1 fruit fly cellular context compared by ENCODE assay signal in the genomic region with DNA sequence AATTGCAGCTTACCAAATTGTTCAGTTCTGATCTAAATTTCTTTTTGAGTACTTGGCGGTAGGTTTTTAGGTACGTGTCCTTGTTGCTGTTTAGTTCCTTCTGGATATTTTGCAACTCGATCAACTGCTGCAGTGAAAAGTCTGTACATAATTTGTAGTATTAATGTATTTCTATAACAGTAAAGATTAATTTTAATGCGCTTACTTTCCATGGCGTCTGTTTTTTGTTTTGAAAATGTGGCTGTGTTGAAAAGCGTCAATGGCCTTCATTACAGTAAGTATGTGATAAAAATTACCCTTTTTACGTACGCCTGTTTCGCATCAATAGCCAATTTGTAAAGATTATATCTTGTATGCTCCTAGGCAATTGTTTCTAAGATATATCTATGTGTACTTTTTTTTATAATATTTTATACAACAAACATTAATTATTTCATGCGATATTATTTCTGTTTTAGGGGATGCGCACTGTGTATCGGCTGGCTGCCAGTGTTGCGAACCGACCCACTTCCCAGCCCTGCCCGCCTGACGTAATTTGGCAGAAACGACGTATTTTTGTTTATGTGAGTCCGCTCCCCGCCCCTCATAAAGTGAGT.
A peak's percentile ranks its signal among the peaks of the same experiment; 100 is the strongest.
TF ChIP-seq lines count a peak whose summit lies in the region.

A gene (minus strand): TSS at position 236 of the 596 bp plus-strand sequence.
A gene (plus strand): TSS at position 489 of the 596 bp plus-strand sequence.

TF ChIP-seq in whole organism, embryonic, 481 proteins besides CTCF, POLR2A, EP300 and RAD21 (continued from another document and continues in another):
- peak; percentile 98 for TF ChIP-seq Abd-B (GFP tag; optimal IDR thresholded peaks at IDR 0.05; lab: Kevin White, UChicago)
- TF ChIP-seq CrebB (tag; optimal IDR thresholded peaks at IDR 0.05; lab: Kevin White, UChicago): peak; percentile 88
- TF ChIP-seq CG14441 (GFP tag; IDR thresholded peaks at IDR 0.05; lab: Robert Waterston, UW): peak; percentile 98
- TF ChIP-seq dpn (GFP tag; optimal IDR thresholded peaks at IDR 0.05; lab: Kevin White, UChicago): peak; percentile 83 to 98
- peak; percentile 63 for TF ChIP-seq Atf-2 (GFP tag; optimal IDR thresholded peaks at IDR 0.05; lab: Kevin White, UChicago)
- TF ChIP-seq CG10147 (GFP tag; optimal IDR thresholded peaks at IDR 0.05; lab: Kevin White, UChicago): peak; percentile 95
- TF ChIP-seq CG18262 (tag; optimal IDR thresholded peaks at IDR 0.05; lab: Kevin White, UChicago): peak; percentile 95
- TF ChIP-seq CG30403 (GFP tag; optimal IDR thresholded peaks at IDR 0.05; lab: Kevin White, UChicago): peak; percentile 97
- peak; percentile 91 for TF ChIP-seq CG34376 (GFP tag; optimal IDR thresholded peaks at IDR 0.05; lab: Kevin White, UChicago)
- TF ChIP-seq Dek (tag; optimal IDR thresholded peaks at IDR 0.05; lab: Kevin White, UChicago): peak; percentile 95
- TF ChIP-seq gsb (GFP tag; IDR thresholded peaks at IDR 0.05; lab: Robert Waterston, UW): peak; percentile 93
- peak; percentile 81 for TF ChIP-seq Vsx1 (GFP tag; optimal IDR thresholded peaks at IDR 0.05; lab: Kevin White, UChicago)
- TF ChIP-seq ftz-f1 (GFP tag; optimal IDR thresholded peaks at IDR 0.05; lab: Kevin White, UChicago): peak; percentile 84
- peak; percentile 96 for TF ChIP-seq jigr1 (GFP tag; IDR thresholded peaks at IDR 0.05; lab: Robert Waterston, UW)
- TF ChIP-seq peb (GFP tag; IDR thresholded peaks at IDR 0.05; lab: Robert Waterston, UW): peak; percentile 95
- peak; percentile 93 for TF ChIP-seq Six4 (GFP tag; optimal IDR thresholded peaks at IDR 0.05; lab: Kevin White, UChicago)
- TF ChIP-seq ind (GFP tag; optimal IDR thresholded peaks at IDR 0.05; lab: Kevin White, UChicago): peak; percentile 97
- peak; percentile 94 for TF ChIP-seq gsb-n (tag; optimal IDR thresholded peaks at IDR 0.05; lab: Kevin White, UChicago)
- peak; percentile 49 for TF ChIP-seq CG12236 (GFP tag; optimal IDR thresholded peaks at IDR 0.05; lab: Kevin White, UChicago)
- TF ChIP-seq CG15011 (GFP tag; optimal IDR thresholded peaks at IDR 0.05; lab: Kevin White, UChicago): peak; percentile 86
- peak; percentile 97 for TF ChIP-seq CG4730 (GFP tag; IDR thresholded peaks at IDR 0.05; lab: Robert Waterston, UW)
- peak; percentile 71 for TF ChIP-seq Antp (GFP tag; optimal IDR thresholded peaks at IDR 0.05; lab: Kevin White, UChicago)
- TF ChIP-seq Hey (tag; optimal IDR thresholded peaks at IDR 0.05; lab: Kevin White, UChicago): peak; percentile 61
- peak; percentile 98 for TF ChIP-seq CG10366 (GFP tag; IDR thresholded peaks at IDR 0.05; lab: Robert Waterston, UW)
- no peak for TF ChIP-seq CG11398 (GFP tag; optimal IDR thresholded peaks at IDR 0.05; lab: Kevin White, UChicago)
- no peak; the same call in 1 of the 2 replicates for TF ChIP-seq tna (GFP tag; IDR thresholded peaks at IDR 0.05; lab: Robert Waterston, UW; ENCODE audit: partially characterized antibody)
- peak; percentile 91 for TF ChIP-seq cato (GFP tag; optimal IDR thresholded peaks at IDR 0.05; lab: Kevin White, UChicago; ENCODE audit: borderline replicate concordance)
- TF ChIP-seq slou (GFP tag; optimal IDR thresholded peaks at IDR 0.05; lab: Kevin White, UChicago): peak; percentile 87
- peak; percentile 94 for TF ChIP-seq CG31224 (GFP tag; IDR thresholded peaks at IDR 0.05; lab: Robert Waterston, UW)
- peak; percentile 99 for TF ChIP-seq tgo (GFP tag; IDR thresholded peaks at IDR 0.05; lab: Robert Waterston, UW)
- TF ChIP-seq dan (GFP tag; IDR thresholded peaks at IDR 0.05; lab: Robert Waterston, UW): peak; percentile 93
- TF ChIP-seq CG18476 (GFP tag; optimal IDR thresholded peaks at IDR 0.05; lab: Kevin White, UChicago): peak; percentile 95
- TF ChIP-seq CG3065 (GFP tag; optimal IDR thresholded peaks at IDR 0.05; lab: Kevin White, UChicago): peak; percentile 79
- peak; percentile 74 for TF ChIP-seq CG4707 (GFP tag; optimal IDR thresholded peaks at IDR 0.05; lab: Kevin White, UChicago)
- peak; percentile 97 for TF ChIP-seq nmo (GFP tag; optimal IDR thresholded peaks at IDR 0.05; lab: Kevin White, UChicago)
- peak; percentile 87 for TF ChIP-seq CG6683 (GFP tag; optimal IDR thresholded peaks at IDR 0.05; lab: Kevin White, UChicago)
- peak; percentile 38; the same call in 1 of the 3 replicates for TF ChIP-seq CG6791 (GFP tag; IDR thresholded peaks at IDR 0.05; lab: Robert Waterston, UW; ENCODE audit: partially characterized antibody)
- TF ChIP-seq esg (GFP tag; conservative IDR thresholded peaks at IDR 0.05; lab: Robert Waterston, UW): peak; percentile 98
- TF ChIP-seq CG7928 (GFP tag; optimal IDR thresholded peaks at IDR 0.05; lab: Kevin White, UChicago): peak; percentile 86
- peak; percentile 95 for TF ChIP-seq CG4820 (GFP tag; optimal IDR thresholded peaks at IDR 0.05; lab: Kevin White, UChicago)
- TF ChIP-seq crol (GFP tag; IDR thresholded peaks at IDR 0.05; lab: Robert Waterston, UW): peak; percentile 86
- peak; percentile 85 for TF ChIP-seq jing (GFP tag; optimal IDR thresholded peaks at IDR 0.05; lab: Kevin White, UChicago)
- TF ChIP-seq pan (optimal IDR thresholded peaks at IDR 0.05; lab: Kevin White, UChicago): no peak
- peak in 1 of 2 experiments; percentile 98 for TF ChIP-seq pan (GFP tag; optimal IDR thresholded peaks at IDR 0.05 in 1 of 2, IDR thresholded peaks at IDR 0.05 in 1 of 2)
- peak; percentile 97 for TF ChIP-seq CG1602 (GFP tag; optimal IDR thresholded peaks at IDR 0.05; lab: Kevin White, UChicago)
- TF ChIP-seq ci (GFP tag; IDR thresholded peaks at IDR 0.05; lab: Robert Waterston, UW): peak; percentile 98
- peak; percentile 90 for TF ChIP-seq CG1024 (GFP tag; IDR thresholded peaks at IDR 0.05; lab: Robert Waterston, UW)
- peak; percentile 75 to 91 for TF ChIP-seq chif (GFP tag; optimal IDR thresholded peaks at IDR 0.05; lab: Kevin White, UChicago)
- peak; percentile 88 for TF ChIP-seq MTF-1 (GFP tag; optimal IDR thresholded peaks at IDR 0.05; lab: Kevin White, UChicago; ENCODE audit: borderline replicate concordance)
- peak; percentile 64 for TF ChIP-seq CHES-1-like (GFP tag; optimal IDR thresholded peaks at IDR 0.05; lab: Kevin White, UChicago)
- no peak for TF ChIP-seq Neu2 (GFP tag; optimal IDR thresholded peaks at IDR 0.05; lab: Kevin White, UChicago; ENCODE audit: borderline replicate concordance)
- peak; percentile 85 for TF ChIP-seq CG7987 (GFP tag; optimal IDR thresholded peaks at IDR 0.05; lab: Kevin White, UChicago)
- TF ChIP-seq CG12942 (GFP tag; optimal IDR thresholded peaks at IDR 0.05; lab: Kevin White, UChicago): peak; percentile 94
- peak; percentile 87 for TF ChIP-seq aop (GFP tag; IDR thresholded peaks at IDR 0.05; lab: Robert Waterston, UW)
- TF ChIP-seq gro (GFP tag; optimal IDR thresholded peaks at IDR 0.05; lab: Kevin White, UChicago): peak; percentile 78
- peak; percentile 96 for TF ChIP-seq CG10209 (GFP tag; optimal IDR thresholded peaks at IDR 0.05; lab: Kevin White, UChicago)
- no peak for TF ChIP-seq Hr39 (optimal IDR thresholded peaks at IDR 0.05; lab: Kevin White, UChicago)
- peak; percentile 25; the same call in 1 of the 3 replicates for TF ChIP-seq CG14860 (GFP tag; IDR thresholded peaks at IDR 0.05; lab: Robert Waterston, UW; ENCODE audit: partially characterized antibody)
- peak; percentile 95 for TF ChIP-seq CG17612 (GFP tag; IDR thresholded peaks at IDR 0.05; lab: Robert Waterston, UW)
- peak; percentile 88 for TF ChIP-seq Hand (GFP tag; optimal IDR thresholded peaks at IDR 0.05; lab: Kevin White, UChicago)
- peak; percentile 89 for TF ChIP-seq Lhr (GFP tag; optimal IDR thresholded peaks at IDR 0.05; lab: Kevin White, UChicago)
- TF ChIP-seq CG2889 (GFP tag; IDR thresholded peaks at IDR 0.05; lab: Robert Waterston, UW): peak; percentile 97
- peak; percentile 43; the same call in 1 of the 2 replicates for TF ChIP-seq sna (GFP tag; IDR thresholded peaks at IDR 0.05; lab: Robert Waterston, UW; ENCODE audit: partially characterized antibody)
- TF ChIP-seq ranshi (GFP tag; IDR thresholded peaks at IDR 0.05; lab: Robert Waterston, UW): peak; percentile 97
- peak; percentile 78 for TF ChIP-seq Elba2 (GFP tag; optimal IDR thresholded peaks at IDR 0.05; lab: Kevin White, UChicago)
- peak; percentile 93 for TF ChIP-seq CG4328 (GFP tag; optimal IDR thresholded peaks at IDR 0.05; lab: Kevin White, UChicago)
- peak; percentile 79 for TF ChIP-seq CG30020 (tag; optimal IDR thresholded peaks at IDR 0.05; lab: Kevin White, UChicago)
- TF ChIP-seq NC2β (GFP tag; optimal IDR thresholded peaks at IDR 0.05; lab: Kevin White, UChicago): peak; percentile 82
- TF ChIP-seq ERR (GFP tag; optimal IDR thresholded peaks at IDR 0.05; lab: Kevin White, UChicago): peak; percentile 14
- peak; percentile 89 for TF ChIP-seq CG15696 (tag; optimal IDR thresholded peaks at IDR 0.05; lab: Kevin White, UChicago)
- no peak for TF ChIP-seq luna (GFP tag; optimal IDR thresholded peaks at IDR 0.05; lab: Kevin White, UChicago)
- peak; percentile 98 for TF ChIP-seq CG11247 (GFP tag; IDR thresholded peaks at IDR 0.05; lab: Robert Waterston, UW)
- TF ChIP-seq CG18764 (GFP tag; optimal IDR thresholded peaks at IDR 0.05; lab: Kevin White, UChicago): peak; percentile 94
- TF ChIP-seq CG13123 (GFP tag; optimal IDR thresholded peaks at IDR 0.05; lab: Kevin White, UChicago): peak; percentile 85
- peak; percentile 63 for TF ChIP-seq slp2 (GFP tag; optimal IDR thresholded peaks at IDR 0.05; lab: Kevin White, UChicago)
- TF ChIP-seq CG8089 (GFP tag; optimal IDR thresholded peaks at IDR 0.05; lab: Kevin White, UChicago): peak; percentile 38
- no peak for TF ChIP-seq sc (optimal IDR thresholded peaks at IDR 0.05; lab: Kevin White, UChicago)
- peak; percentile 91 for TF ChIP-seq sc (GFP tag; optimal IDR thresholded peaks at IDR 0.05; lab: Kevin White, UChicago)
- TF ChIP-seq Optix (GFP tag; IDR thresholded peaks at IDR 0.05; lab: Robert Waterston, UW): peak; percentile 95
- peak; percentile 97 for TF ChIP-seq CG12391 (tag; optimal IDR thresholded peaks at IDR 0.05; lab: Kevin White, UChicago)
- TF ChIP-seq CG11723 (GFP tag; optimal IDR thresholded peaks at IDR 0.05; lab: Kevin White, UChicago): peak; percentile 86
- peak; percentile 72 for TF ChIP-seq hkb (optimal IDR thresholded peaks at IDR 0.05; lab: Kevin White, UChicago)
- TF ChIP-seq hkb (GFP tag; IDR thresholded peaks at IDR 0.05; lab: Robert Waterston, UW): peak; percentile 97
- TF ChIP-seq CG2678 (tag; optimal IDR thresholded peaks at IDR 0.05; lab: Kevin White, UChicago): peak; percentile 96
- TF ChIP-seq ttk (GFP tag; IDR thresholded peaks at IDR 0.05; lab: Robert Waterston, UW): peak; percentile 98
- peak; percentile 95 for TF ChIP-seq Nf-YA (GFP tag; IDR thresholded peaks at IDR 0.05; lab: Robert Waterston, UW)
- peak; percentile 78 for TF ChIP-seq CG5180 (GFP tag; optimal IDR thresholded peaks at IDR 0.05; lab: Kevin White, UChicago)
- TF ChIP-seq zfh1 (GFP tag; IDR thresholded peaks at IDR 0.05; lab: Robert Waterston, UW): peak; percentile 98
- TF ChIP-seq Dll (GFP tag; IDR thresholded peaks at IDR 0.05; lab: Robert Waterston, UW; ENCODE audit: partially characterized antibody): peak; percentile 62; the same call in 2 of the 4 replicates
- TF ChIP-seq Adf1 (GFP tag; IDR thresholded peaks at IDR 0.05; lab: Robert Waterston, UW): peak; percentile 85
- peak; percentile 69 for TF ChIP-seq ab (GFP tag; optimal IDR thresholded peaks at IDR 0.05; lab: Kevin White, UChicago)
- TF ChIP-seq Hmx (GFP tag; optimal IDR thresholded peaks at IDR 0.05; lab: Kevin White, UChicago): peak; percentile 68
- no peak for TF ChIP-seq chinmo (GFP tag; IDR thresholded peaks at IDR 0.05; lab: Robert Waterston, UW; ENCODE audit: partially characterized antibody)
- no peak for TF ChIP-seq gfzf (GFP tag; optimal IDR thresholded peaks at IDR 0.05; lab: Kevin White, UChicago)
- TF ChIP-seq ap (GFP tag; IDR thresholded peaks at IDR 0.05; lab: Robert Waterston, UW): peak; percentile 96
- peak; percentile 98 for TF ChIP-seq E2f1 (GFP tag; IDR thresholded peaks at IDR 0.05; lab: Robert Waterston, UW)
- peak; percentile 98 for TF ChIP-seq CG32772 (GFP tag; IDR thresholded peaks at IDR 0.05; lab: Robert Waterston, UW)
- peak; percentile 87 for TF ChIP-seq tup (GFP tag; optimal IDR thresholded peaks at IDR 0.05; lab: Kevin White, UChicago)
- peak; percentile 96 for TF ChIP-seq wdn (GFP tag; IDR thresholded peaks at IDR 0.05; lab: Robert Waterston, UW)
- TF ChIP-seq gt (GFP tag; IDR thresholded peaks at IDR 0.05; lab: Robert Waterston, UW): peak; percentile 95
- TF ChIP-seq CG2875 (GFP tag; optimal IDR thresholded peaks at IDR 0.05; lab: Kevin White, UChicago): peak; percentile 91
- peak; percentile 73 for TF ChIP-seq Deaf1 (tag; optimal IDR thresholded peaks at IDR 0.05; lab: Kevin White, UChicago)
- peak; percentile 88 for TF ChIP-seq nerfin-1 (tag; optimal IDR thresholded peaks at IDR 0.05; lab: Kevin White, UChicago)
- TF ChIP-seq dysf (GFP tag; IDR thresholded peaks at IDR 0.05; lab: Robert Waterston, UW): peak; percentile 99
- TF ChIP-seq CG7556 (GFP tag; optimal IDR thresholded peaks at IDR 0.05; lab: Kevin White, UChicago): peak; percentile 94
- peak; percentile 98 for TF ChIP-seq Hr3 (GFP tag; optimal IDR thresholded peaks at IDR 0.05; lab: Kevin White, UChicago)
- peak; percentile 55; the same call in 2 of the 3 replicates for TF ChIP-seq knrl (GFP tag; IDR thresholded peaks at IDR 0.05; lab: Robert Waterston, UW; ENCODE audit: partially characterized antibody)
- peak; percentile 96 for TF ChIP-seq CG9727 (GFP tag; optimal IDR thresholded peaks at IDR 0.05; lab: Kevin White, UChicago)
- peak; percentile 87 for TF ChIP-seq kni (GFP tag; optimal IDR thresholded peaks at IDR 0.05; lab: Kevin White, UChicago)
- peak; percentile 37 to 41 for TF ChIP-seq tll (GFP tag; optimal IDR thresholded peaks at IDR 0.05; lab: Kevin White, UChicago)
- TF ChIP-seq nerfin-2 (GFP tag; IDR thresholded peaks at IDR 0.05; lab: Robert Waterston, UW; ENCODE audit: partially characterized antibody): peak; percentile 56
- peak; percentile 60 for TF ChIP-seq unc-4 (GFP tag; IDR thresholded peaks at IDR 0.05; lab: Robert Waterston, UW; ENCODE audit: partially characterized antibody)
- TF ChIP-seq CG11696 (GFP tag; IDR thresholded peaks at IDR 0.05; lab: Robert Waterston, UW): peak; percentile 86
- TF ChIP-seq Xrp1 (GFP tag; IDR thresholded peaks at IDR 0.05; lab: Robert Waterston, UW): peak; percentile 99
- peak; percentile 77 for TF ChIP-seq CG10565 (GFP tag; optimal IDR thresholded peaks at IDR 0.05; lab: Kevin White, UChicago)
- peak; percentile 86 for TF ChIP-seq CG17912 (GFP tag; optimal IDR thresholded peaks at IDR 0.05; lab: Kevin White, UChicago)
- peak; percentile 96 for TF ChIP-seq lilli (GFP tag; optimal IDR thresholded peaks at IDR 0.05; lab: Kevin White, UChicago)
- TF ChIP-seq CG6272 (GFP tag; IDR thresholded peaks at IDR 0.05; lab: Robert Waterston, UW): peak; percentile 97
- TF ChIP-seq jumu (GFP tag; optimal IDR thresholded peaks at IDR 0.05; lab: Kevin White, UChicago): peak; percentile 79
- TF ChIP-seq CG16863 (GFP tag; optimal IDR thresholded peaks at IDR 0.05; lab: Kevin White, UChicago): peak; percentile 83
